Worm (Caenorhabditis elegans) whole organism, mixed stage, embryonic: ENCODE measurements around the gene H04M03.11.

Experiments
- M03D4.4 ChIP-seq: sonication (generic microtip); optimal IDR thresholded peaks from 2 replicates; lab custom pipeline; 2017; ENCODE audit warnings: mild to moderate bottlenecking, missing genetic modification characterization, missing compliant biosample characterization
- bed-3 ChIP-seq: fragments of 200-800 bp; sonication (Bioruptor generic); optimal IDR thresholded peaks from 3 replicates; lab custom pipeline; 2018; ENCODE audit warnings: mild to moderate bottlenecking, missing genetic modification characterization, moderate library complexity, missing compliant biosample characterization
- blmp-1 ChIP-seq: fragments of 150-350 bp; optimal IDR thresholded peaks from 2 replicates; lab custom pipeline; 2014; ENCODE audit warnings: missing biosample characterization, missing genetic modification characterization
- ceh-39 ChIP-seq: fragments of 150-350 bp; optimal IDR thresholded peaks from 2 replicates; lab custom pipeline; 2014; ENCODE audit warnings: missing biosample characterization, missing genetic modification characterization
- ceh-83 ChIP-seq: fragments of 200-800 bp; sonication (Bioruptor generic); optimal IDR thresholded peaks from 2 replicates; lab custom pipeline; 2018; ENCODE audit warnings: mild to moderate bottlenecking, missing genetic modification characterization, missing compliant biosample characterization
- ces-1 ChIP-seq: fragments of 150-350 bp; optimal IDR thresholded peaks from 2 replicates; lab custom pipeline; 2014; ENCODE audit warnings: missing biosample characterization, missing genetic modification reagents, missing genetic modification characterization
- cnd-1 ChIP-seq: fragments of 200-800 bp; sonication (Bioruptor generic); optimal IDR thresholded peaks from 2 replicates; lab custom pipeline; 2018; ENCODE audit warnings: mild to moderate bottlenecking, missing genetic modification characterization, missing compliant biosample characterization
- drap-1 ChIP-seq: fragments of 200-800 bp; sonication (Bioruptor generic); optimal IDR thresholded peaks from 3 replicates; lab custom pipeline; 2018; ENCODE audit warnings: mild to moderate bottlenecking, missing genetic modification characterization, missing compliant biosample characterization
- elt-1 ChIP-seq: sonication (generic microtip); optimal IDR thresholded peaks from 2 replicates; lab custom pipeline; 2017; ENCODE audit warnings: missing genetic modification characterization, mild to moderate bottlenecking, missing compliant biosample characterization, antibody characterized with exemption, moderate library complexity, borderline replicate concordance; ENCODE audit not compliant: insufficient read depth
- elt-3 ChIP-seq: fragments of 150-350 bp; optimal IDR thresholded peaks from 2 replicates; lab custom pipeline; 2014; ENCODE audit warnings: missing biosample characterization, missing genetic modification characterization
- flh-1 ChIP-seq: fragments of 200-800 bp; sonication (Bioruptor generic); optimal IDR thresholded peaks from 2 replicates; lab custom pipeline; 2018; ENCODE audit warnings: mild to moderate bottlenecking, missing genetic modification characterization, moderate library complexity, missing compliant biosample characterization
- ham-2 ChIP-seq: fragments of 200-800 bp; sonication (Bioruptor generic); optimal IDR thresholded peaks from 2 replicates; lab custom pipeline; 2018; ENCODE audit warnings: mild to moderate bottlenecking, missing genetic modification characterization, missing compliant biosample characterization
- hlh-1 ChIP-seq: fragments of 150-350 bp; optimal IDR thresholded peaks from 2 replicates; lab custom pipeline; 2014; ENCODE audit warnings: missing biosample characterization, missing genetic modification reagents, missing genetic modification characterization
- lsy-2 ChIP-seq: fragments of 150-350 bp; optimal IDR thresholded peaks from 2 replicates; lab custom pipeline; 2014; ENCODE audit warnings: missing biosample characterization, missing genetic modification characterization
- mab-5 ChIP-seq: fragments of 150-350 bp; optimal IDR thresholded peaks from 2 replicates; lab custom pipeline; 2014; ENCODE audit warnings: missing biosample characterization, missing genetic modification characterization
- mep-1 ChIP-seq: fragments of 150-350 bp; optimal IDR thresholded peaks from 2 replicates; lab custom pipeline; 2017; ENCODE audit warnings: missing biosample characterization, missing genetic modification reagents, missing genetic modification characterization, inconsistent platforms
- nhr-12 ChIP-seq: fragments of 150-350 bp; optimal IDR thresholded peaks from 2 replicates; lab custom pipeline; 2014; ENCODE audit warnings: missing biosample characterization, missing genetic modification characterization
- nhr-2 ChIP-seq: fragments of 150-350 bp; optimal IDR thresholded peaks from 2 replicates; lab custom pipeline; 2014; ENCODE audit warnings: missing biosample characterization, missing genetic modification characterization
- nhr-28 ChIP-seq: fragments of 150-350 bp; optimal IDR thresholded peaks from 2 replicates; lab custom pipeline; 2014; ENCODE audit warnings: missing biosample characterization, missing genetic modification characterization
- nhr-76 ChIP-seq: sonication (generic microtip); optimal IDR thresholded peaks from 2 replicates; lab custom pipeline; 2017; ENCODE audit warnings: missing biosample characterization, missing genetic modification characterization
- pha-4 ChIP-seq: fragments of 150-350 bp; optimal IDR thresholded peaks from 2 replicates; lab custom pipeline; 2018; ENCODE audit warnings: missing biosample characterization, missing genetic modification reagents, missing genetic modification characterization
- sem-2 ChIP-seq: fragments of 200-800 bp; sonication (Bioruptor generic); optimal IDR thresholded peaks from 2 replicates; lab custom pipeline; 2018; ENCODE audit warnings: mild to moderate bottlenecking, missing genetic modification characterization, missing compliant biosample characterization
- snpc-4 ChIP-seq: fragments of 150-350 bp; optimal IDR thresholded peaks from 2 replicates; lab custom pipeline; 2014; ENCODE audit warnings: missing biosample characterization, missing genetic modification characterization
- sptf-1 ChIP-seq: sonication (generic microtip); optimal IDR thresholded peaks from 2 replicates; lab custom pipeline; 2017; ENCODE audit warnings: mild to moderate bottlenecking, missing genetic modification characterization, moderate library complexity, missing compliant biosample characterization
- tbx-8 ChIP-seq: fragments of 200-800 bp; sonication (Bioruptor generic); optimal IDR thresholded peaks from 2 replicates; lab custom pipeline; 2018; ENCODE audit warnings: mild to moderate bottlenecking, missing genetic modification characterization, moderate library complexity, missing compliant biosample characterization
- unc-120 ChIP-seq: sonication (generic microtip); optimal IDR thresholded peaks from 2 replicates; lab custom pipeline; 2017; ENCODE audit warnings: missing genetic modification characterization, missing compliant biosample characterization; ENCODE audit not compliant: poor library complexity, severe bottlenecking
- unc-39 ChIP-seq: fragments of 150-350 bp; optimal IDR thresholded peaks from 2 replicates; lab custom pipeline; 2014; ENCODE audit warnings: missing biosample characterization, missing genetic modification characterization
- unc-62 ChIP-seq: fragments of 150-350 bp; optimal IDR thresholded peaks from 2 replicates; lab custom pipeline; 2014; ENCODE audit warnings: missing biosample characterization, missing genetic modification reagents, missing genetic modification characterization
- zip-8 ChIP-seq: fragments of 150-350 bp; optimal IDR thresholded peaks from 2 replicates; lab custom pipeline; 2014; ENCODE audit warnings: missing biosample characterization, missing genetic modification characterization
- ztf-11 ChIP-seq: fragments of 150-350 bp; optimal IDR thresholded peaks from 2 replicates; lab custom pipeline; 2014; ENCODE audit warnings: missing biosample characterization, missing genetic modification characterization

The H04M03.11 gene

ce11 chrIV:5896341-5896740, 11.9 kb upstream of the H04M03.11 start, which contains the start of gene pck-3:
Gene pck-3, plus strand, starts transcription at chrIV:5896641.
- TF ChIP-seq sem-2 (GFP tag; lab: Kevin White, UChicago), result no peak
- no peak for TF ChIP-seq bed-3 (GFP tag; lab: Kevin White, UChicago)
- no peak for TF ChIP-seq ztf-11
- TF ChIP-seq unc-120 (tag; lab: Kevin White, UChicago), result no peak
- no peak for TF ChIP-seq sptf-1 (tag; lab: Kevin White, UChicago)
- TF ChIP-seq flh-1 (GFP tag; lab: Kevin White, UChicago), result no peak
- TF ChIP-seq nhr-76 (tag; lab: Kevin White, UChicago), result no peak
- no peak for TF ChIP-seq nhr-28
- no peak for TF ChIP-seq ham-2 (GFP tag; lab: Kevin White, UChicago)
- TF ChIP-seq unc-62 (GFP tag; lab: Kevin White, UChicago), result no peak
- TF ChIP-seq mep-1 (tag; lab: Kevin White, UChicago), result no peak

DNA sequence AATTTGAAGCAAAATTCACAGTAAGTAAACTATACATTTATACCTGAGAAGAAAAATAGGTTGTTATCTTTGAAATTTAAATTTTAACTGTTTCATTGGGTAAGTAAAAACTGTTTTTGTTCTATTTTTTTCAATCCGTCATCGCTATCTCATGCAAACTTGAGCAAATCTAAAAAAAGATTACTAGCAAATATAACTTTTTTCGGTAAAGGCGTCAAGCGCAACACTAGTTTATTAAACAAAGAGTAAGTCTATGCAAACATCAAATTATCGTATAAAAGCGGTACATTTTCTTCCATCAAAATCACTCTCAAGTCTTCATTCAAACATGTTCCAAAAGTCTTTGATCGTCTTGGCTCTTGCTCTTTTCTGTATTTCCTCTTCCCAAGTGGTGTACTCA, 10.8 kb upstream of the H04M03.11 start, which contains the start of gene nspb-6:
TSS of gene nspb-6 (plus strand) at position 301 of the 400 bp plus-strand sequence.
- TF ChIP-seq mab-5 (tag; lab: Kevin White, UChicago), result no peak
- TF ChIP-seq bed-3 (GFP tag; lab: Kevin White, UChicago), result no peak
- no peak for TF ChIP-seq zip-8 (tag; lab: Kevin White, UChicago)
- no peak for TF ChIP-seq unc-120 (tag; lab: Kevin White, UChicago)
- TF ChIP-seq unc-39, result no peak
- TF ChIP-seq ztf-11, result no peak
- TF ChIP-seq lsy-2 (tag; lab: Kevin White, UChicago), result no peak
- TF ChIP-seq tbx-8 (GFP tag; lab: Kevin White, UChicago), result no peak
- no peak for TF ChIP-seq sem-2 (GFP tag; lab: Kevin White, UChicago)
- TF ChIP-seq ceh-39 (tag; lab: Kevin White, UChicago), result no peak
- TF ChIP-seq M03D4.4 (tag; lab: Kevin White, UChicago), result no peak
- TF ChIP-seq elt-1 (tag; lab: Kevin White, UChicago), result no peak
- TF ChIP-seq pha-4 (tag; lab: Kevin White, UChicago), result no peak
- TF ChIP-seq cnd-1 (tag; lab: Kevin White, UChicago), result no peak
- TF ChIP-seq ces-1 (GFP tag; lab: Kevin White, UChicago), result no peak
- TF ChIP-seq nhr-28, result no peak

ce11 chrIV:5891265-5891664, 6.9 kb upstream of the H04M03.11 start, which contains the start of gene H04M03.3:
Gene H04M03.3, plus strand, starts transcription at chrIV:5891565.
- TF ChIP-seq elt-1 (tag; lab: Kevin White, UChicago), result no peak
- TF ChIP-seq ceh-39 (tag; lab: Kevin White, UChicago), result no peak
- no peak for TF ChIP-seq lsy-2 (tag; lab: Kevin White, UChicago)
- no peak for TF ChIP-seq elt-3
- TF ChIP-seq nhr-28, result no peak
- no peak for TF ChIP-seq snpc-4 (tag; lab: Kevin White, UChicago)
- TF ChIP-seq unc-39, result no peak
- TF ChIP-seq sem-2 (GFP tag; lab: Kevin White, UChicago), result no peak
- TF ChIP-seq M03D4.4 (tag; lab: Kevin White, UChicago), result no peak
- TF ChIP-seq bed-3 (GFP tag; lab: Kevin White, UChicago), result no peak
- TF ChIP-seq flh-1 (GFP tag; lab: Kevin White, UChicago), result no peak
- TF ChIP-seq ham-2 (GFP tag; lab: Kevin White, UChicago), result no peak
- TF ChIP-seq ztf-11, result no peak
- TF ChIP-seq nhr-12 (tag; lab: Kevin White, UChicago), result no peak
- no peak for TF ChIP-seq blmp-1 (tag; lab: Kevin White, UChicago)
- TF ChIP-seq sptf-1 (tag; lab: Kevin White, UChicago), result no peak
- no peak for TF ChIP-seq hlh-1 (tag; lab: Kevin White, UChicago)
- TF ChIP-seq ceh-83 (GFP tag; lab: Kevin White, UChicago), result no peak
- no peak for TF ChIP-seq tbx-8 (GFP tag; lab: Kevin White, UChicago)

DNA sequence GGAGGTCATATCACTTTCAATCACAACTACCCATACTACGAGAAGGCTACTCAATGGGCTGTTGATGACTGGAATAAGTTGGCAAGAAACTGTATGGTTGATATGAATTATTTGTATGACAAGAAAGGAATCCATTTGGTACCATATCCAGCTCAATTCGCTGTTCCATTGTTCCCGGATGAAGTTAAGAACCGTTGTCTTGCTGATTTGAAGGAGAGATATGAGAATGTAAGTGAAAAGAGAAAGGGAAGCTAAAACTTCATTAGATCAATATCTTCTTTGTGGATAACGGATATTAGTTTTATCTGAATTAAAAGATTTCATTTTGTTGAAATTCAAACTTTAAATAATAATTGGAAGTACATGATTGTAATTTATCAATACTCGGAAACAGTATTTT, 2.2 kb upstream of the H04M03.11 start:
- TF ChIP-seq bed-3 (GFP tag; lab: Kevin White, UChicago), result no peak
- no peak for TF ChIP-seq M03D4.4 (tag; lab: Kevin White, UChicago)
- TF ChIP-seq nhr-76 (tag; lab: Kevin White, UChicago), result no peak
- no peak for TF ChIP-seq elt-1 (tag; lab: Kevin White, UChicago)
- TF ChIP-seq elt-3, result no peak
- no peak for TF ChIP-seq nhr-2 (tag; lab: Kevin White, UChicago)
- TF ChIP-seq ceh-83 (GFP tag; lab: Kevin White, UChicago), result no peak
- TF ChIP-seq drap-1 (GFP tag; lab: Kevin White, UChicago), result no peak
